Worm (Caenorhabditis elegans) whole organism, L4 larva: ENCODE measurements around the gene lgc-57.

Experiments used
- F37D6.2 ChIP-seq: sonication (generic microtip); optimal IDR thresholded peaks from 2 replicates; lab custom pipeline; 2016; ENCODE audit warnings: mild to moderate bottlenecking, missing genetic modification characterization, missing compliant biosample characterization
- F49E8.2 ChIP-seq: sonication (generic microtip); optimal IDR thresholded peaks from 2 replicates; lab custom pipeline; 2016; ENCODE audit warnings: missing compliant biosample characterization, mild to moderate bottlenecking, missing genetic modification characterization, borderline replicate concordance
- R02D3.7 ChIP-seq: fragments of 150-350 bp; sonication (generic microtip); optimal IDR thresholded peaks from 3 replicates; lab custom pipeline; 2014; ENCODE audit warnings: missing biosample characterization, missing genetic modification characterization
- Y48G9A.11 ChIP-seq: fragments of 200-800 bp; sonication (Bioruptor generic); IDR thresholded peaks from 2 replicates; pipeline ENCODE4 v1.3.6; 2022; ENCODE audit warnings: missing genetic modification reagents, missing genetic modification characterization, missing compliant biosample characterization
- Y75B8A.6 ChIP-seq: fragments of 200-800 bp; sonication (Bioruptor generic); IDR thresholded peaks from 2 replicates; pipeline ENCODE4 v1.3.6; 2022; ENCODE audit warnings: missing genetic modification reagents, missing genetic modification characterization, missing compliant biosample characterization
- aha-1 ChIP-seq: fragments of 150-350 bp; peaks from one replicate; lab custom pipeline; 2014; ENCODE audit warnings: missing biosample characterization, missing genetic modification characterization
- aly-2 ChIP-seq: sonication (generic microtip); optimal IDR thresholded peaks from 2 replicates; lab custom pipeline; 2018; ENCODE audit warnings: missing biosample characterization, missing genetic modification characterization
- ama-1 ChIP-seq: fragments of 150-350 bp; optimal IDR thresholded peaks from 2 replicates; lab custom pipeline; 2014; ENCODE audit warnings: inconsistent platforms, mixed read lengths
- ceh-32 ChIP-seq: sonication (generic microtip); optimal IDR thresholded peaks from 2 replicates; lab custom pipeline; 2016; ENCODE audit warnings: mild to moderate bottlenecking, missing genetic modification characterization, missing compliant biosample characterization; ENCODE audit not compliant: poor library complexity
- ceh-62 ChIP-seq: sonication (generic microtip); optimal IDR thresholded peaks from 2 replicates; lab custom pipeline; 2017; ENCODE audit warnings: missing biosample characterization, missing genetic modification characterization
- ces-1 ChIP-seq: fragments of 150-350 bp; sonication (generic microtip); optimal IDR thresholded peaks from 4 replicates; lab custom pipeline; 2014; ENCODE audit warnings: missing biosample characterization, missing genetic modification reagents, missing genetic modification characterization
- cey-2 ChIP-seq: sonication (generic microtip); optimal IDR thresholded peaks from 3 replicates; lab custom pipeline; 2017; ENCODE audit warnings: missing genetic modification characterization, mild to moderate bottlenecking, missing compliant biosample characterization, antibody characterized with exemption, borderline replicate concordance; ENCODE audit not compliant: insufficient read depth
- daf-12 ChIP-seq: fragments of 150-350 bp; optimal IDR thresholded peaks from 2 replicates; lab custom pipeline; 2014; ENCODE audit warnings: missing biosample characterization, missing genetic modification reagents, missing genetic modification characterization
- daf-8 ChIP-seq: fragments of 200-800 bp; sonication (Bioruptor generic); IDR thresholded peaks from 2 replicates; pipeline ENCODE4 v1.3.6; 2022; ENCODE audit warnings: missing genetic modification characterization, missing compliant biosample characterization
- dpl-1 ChIP-seq: fragments of 150-350 bp; optimal IDR thresholded peaks from 2 replicates; lab custom pipeline; 2014; ENCODE audit warnings: missing biosample characterization, missing genetic modification reagents, missing genetic modification characterization
- fkh-10 ChIP-seq: fragments of 150-350 bp; optimal IDR thresholded peaks from 2 replicates; lab custom pipeline; 2014; ENCODE audit warnings: missing biosample characterization, missing genetic modification reagents, missing genetic modification characterization
- hif-1 ChIP-seq, 2 experiments: sonication (generic microtip); optimal IDR thresholded peaks; 2 replicates each; lab custom pipeline; 2016 to 2017; ENCODE audit warnings: missing compliant biosample characterization in 2 of 2, missing genetic modification characterization in 2 of 2, missing genetic modification reagents in 2 of 2, missing genotype in 2 of 2, mild to moderate bottlenecking in 1 of 2
- hmg-1.1 ChIP-seq: fragments of 200-800 bp; sonication (Bioruptor generic); IDR thresholded peaks from 2 replicates; pipeline ENCODE4 v1.3.6; 2022; ENCODE audit warnings: missing genetic modification reagents, missing genetic modification characterization, missing compliant biosample characterization
- lin-1 ChIP-seq: fragments of 200-800 bp; sonication (Bioruptor generic); IDR thresholded peaks from 2 replicates; pipeline ENCODE4 v1.3.6; 2022; ENCODE audit warnings: missing genetic modification reagents, missing genetic modification characterization, missing compliant biosample characterization
- lin-38 ChIP-seq: fragments of 200-800 bp; sonication (Bioruptor generic); IDR thresholded peaks from 2 replicates; pipeline ENCODE4 v1.3.6; 2022; ENCODE audit warnings: missing genetic modification reagents, missing genetic modification characterization, missing compliant biosample characterization
- lin-39 ChIP-seq: fragments of 150-350 bp; optimal IDR thresholded peaks from 2 replicates; lab custom pipeline; 2014; ENCODE audit warnings: missing biosample characterization, missing genetic modification reagents, missing genetic modification characterization
- lsy-2 ChIP-seq, 2 experiments: fragments of 150-350 bp in 1 of 2; sonication (generic microtip) in 1 of 2; optimal IDR thresholded peaks; 2 replicates each; lab custom pipeline; 2014 to 2017; ENCODE audit warnings: missing biosample characterization in 2 of 2, missing genetic modification characterization in 2 of 2
- mdl-1 ChIP-seq, 2 experiments: fragments of 150-350 bp in 1 of 2; sonication (generic microtip) in 1 of 2; optimal IDR thresholded peaks; 2 replicates each; lab custom pipeline; 2014 to 2017; ENCODE audit warnings: missing biosample characterization in 2 of 2, missing genetic modification characterization in 2 of 2
- mep-1 ChIP-seq: fragments of 150-350 bp; sonication (generic microtip); optimal IDR thresholded peaks from 3 replicates; lab custom pipeline; 2014; ENCODE audit warnings: missing biosample characterization, missing genetic modification characterization
- mxl-2 ChIP-seq: fragments of 200-800 bp; sonication (Bioruptor generic); conservative IDR thresholded peaks from 2 replicates; pipeline ENCODE4 v1.3.6; 2022; ENCODE audit warnings: missing genetic modification reagents, missing genetic modification characterization, missing compliant biosample characterization
- nhr-11 ChIP-seq: fragments of 150-350 bp; optimal IDR thresholded peaks from 2 replicates; lab custom pipeline; 2014; ENCODE audit warnings: missing biosample characterization, missing genetic modification characterization
- nhr-111 ChIP-seq: fragments of 200-800 bp; sonication (Bioruptor generic); optimal IDR thresholded peaks from 2 replicates; lab custom pipeline; 2018; ENCODE audit warnings: mild to moderate bottlenecking, missing genetic modification characterization, missing compliant biosample characterization
- nhr-28 ChIP-seq: fragments of 150-350 bp; optimal IDR thresholded peaks from 2 replicates; lab custom pipeline; 2014; ENCODE audit warnings: missing biosample characterization, missing genetic modification characterization
- nhr-48 ChIP-seq: sonication (generic microtip); optimal IDR thresholded peaks from 2 replicates; lab custom pipeline; 2016; ENCODE audit warnings: mild to moderate bottlenecking, missing genetic modification characterization, missing compliant biosample characterization
- nhr-6 ChIP-seq: fragments of 150-350 bp; optimal IDR thresholded peaks from 2 replicates; lab custom pipeline; 2014; ENCODE audit warnings: missing biosample characterization, missing genetic modification characterization
- nhr-76 ChIP-seq: fragments of 150-350 bp; optimal IDR thresholded peaks from 2 replicates; lab custom pipeline; 2014; ENCODE audit warnings: missing biosample characterization, missing genetic modification characterization
- nhr-77 ChIP-seq: fragments of 150-350 bp; optimal IDR thresholded peaks from 2 replicates; lab custom pipeline; 2014; ENCODE audit warnings: missing biosample characterization, missing genetic modification characterization
- pha-4 ChIP-seq, 2 experiments: fragments of 150-350 bp in 1 of 2; fragments of 200-800 bp in 1 of 2; sonication (Bioruptor generic) in 1 of 2; IDR thresholded peaks in 1 of 2; optimal IDR thresholded peaks in 1 of 2; 2 replicates each; pipeline versions ENCODE4 v1.3.6 to Lab custom; 2014 to 2022; ENCODE audit warnings: missing genetic modification characterization in 2 of 2, missing genetic modification reagents in 2 of 2, missing biosample characterization in 1 of 2, missing compliant biosample characterization in 1 of 2
- php-3 ChIP-seq: fragments of 200-800 bp; sonication (Bioruptor generic); IDR thresholded peaks from 2 replicates; pipeline ENCODE4 v1.3.6; 2022; ENCODE audit warnings: missing genetic modification reagents, missing genetic modification characterization, missing compliant biosample characterization
- rbr-2 ChIP-seq: sonication (generic microtip); optimal IDR thresholded peaks from 2 replicates; lab custom pipeline; 2016; ENCODE audit warnings: missing genotype, missing genetic modification characterization, missing compliant biosample characterization
- set-16 ChIP-seq: fragments of 200-800 bp; sonication (Bioruptor generic); IDR thresholded peaks from 2 replicates; pipeline ENCODE4 v1.3.6; 2022; ENCODE audit warnings: missing genetic modification reagents, missing genetic modification characterization, missing compliant biosample characterization
- skn-1 ChIP-seq: fragments of 150-350 bp; optimal IDR thresholded peaks from 2 replicates; lab custom pipeline; 2014; ENCODE audit warnings: missing biosample characterization, missing genetic modification characterization
- snpc-1.2 ChIP-seq: fragments of 200-800 bp; sonication (Bioruptor generic); IDR thresholded peaks from 2 replicates; pipeline ENCODE4 v1.3.6; 2022; ENCODE audit warnings: missing genetic modification reagents, missing genetic modification characterization, missing compliant biosample characterization
- spr-1 ChIP-seq: sonication (generic microtip); optimal IDR thresholded peaks from 2 replicates; lab custom pipeline; 2016; ENCODE audit warnings: mild to moderate bottlenecking, missing genetic modification characterization, missing compliant biosample characterization
- unc-62 ChIP-seq, 3 experiments: fragments of 150-350 bp in 1 of 3; sonication (generic microtip); optimal IDR thresholded peaks in 2 of 3; peaks in 1 of 3; 1 replicate in 1 of 3; 2 replicates in 2 of 3; lab custom pipeline; 2014 to 2017; ENCODE audit warnings: missing biosample characterization in 3 of 3, missing genetic modification characterization in 3 of 3, missing genetic modification reagents in 3 of 3, missing genotype in 1 of 3
- zfp-2 ChIP-seq: sonication (generic microtip); optimal IDR thresholded peaks from 2 replicates; lab custom pipeline; 2016; ENCODE audit warnings: mild to moderate bottlenecking, missing genetic modification characterization, missing compliant biosample characterization
- ztf-11 ChIP-seq: fragments of 150-350 bp; optimal IDR thresholded peaks from 2 replicates; lab custom pipeline; 2014; ENCODE audit warnings: missing biosample characterization, missing genetic modification characterization

Gene lgc-57

ce11 chrII:10723069-10723468 is 28.3 kb downstream of the lgc-57 start, which contains the start of gene C09G5.14:
Gene C09G5.14 (minus strand): TSS chrII:10723169.
- no peak for TF ChIP-seq mep-1 (tag; lab: Kevin White, UChicago)
- no peak for TF ChIP-seq ama-1
- TF ChIP-seq lin-1 (GFP tag; lab: Robert Waterston, UW) = no peak
- no peak for TF ChIP-seq nhr-77 (tag; lab: Kevin White, UChicago)
- TF ChIP-seq Y48G9A.11 (GFP tag; lab: Robert Waterston, UW) = no peak
- no peak for TF ChIP-seq nhr-48
- TF ChIP-seq lin-38 (GFP tag; lab: Robert Waterston, UW) = no peak
- TF ChIP-seq daf-8 = no peak
- TF ChIP-seq nhr-6 = no peak
- TF ChIP-seq aha-1 (tag; lab: Kevin White, UChicago) = no peak
- TF ChIP-seq nhr-111 (GFP tag; lab: Kevin White, UChicago) = no peak
- TF ChIP-seq dpl-1 (GFP tag; lab: Kevin White, UChicago) = no peak
- no peak for TF ChIP-seq skn-1 (tag; lab: Kevin White, UChicago)
- TF ChIP-seq lsy-2 (tag; optimal IDR thresholded peaks at IDR 0.05; lab: Kevin White, UChicago) = no peak

ce11 chrII:10730702-10731101 is 35.9 kb downstream of the lgc-57 start:
- no peak for TF ChIP-seq mxl-2 (GFP tag; lab: Robert Waterston, UW)
- TF ChIP-seq nhr-28 (tag; lab: Kevin White, UChicago) = no peak
- TF ChIP-seq nhr-11 (tag; lab: Kevin White, UChicago) = peak; percentile 39

- peak in 1 of 2 experiments; percentile 48 for TF ChIP-seq unc-62 (GFP tag; optimal IDR thresholded peaks at IDR 0.05 in 1 of 2; lab: Kevin White, UChicago)
- no peak for TF ChIP-seq unc-62 (tag; optimal IDR thresholded peaks at IDR 0.05; lab: Kevin White, UChicago)
- TF ChIP-seq R02D3.7 (tag; lab: Kevin White, UChicago) = no peak
These were observed 36.7 kb downstream of the lgc-57 start, which contains the start of gene glb-12 for ce11 chrII:10731552-10731951. Gene glb-12 (minus strand): TSS chrII:10731652.

ce11 chrII:10737059-10737458 is 42.2 kb downstream of the lgc-57 start, which contains the start of gene C52A11.3:
Gene C52A11.3 (plus strand): TSS chrII:10737359.
- TF ChIP-seq ceh-62 (tag; lab: Kevin White, UChicago) = no peak
- no peak for TF ChIP-seq R02D3.7 (tag; lab: Kevin White, UChicago)
- TF ChIP-seq spr-1 (tag; lab: Kevin White, UChicago) = no peak
- no peak for TF ChIP-seq ceh-32
- no peak for TF ChIP-seq snpc-1.2 (GFP tag; lab: Robert Waterston, UW)
- no peak for TF ChIP-seq daf-8
- TF ChIP-seq F49E8.2 (tag; lab: Kevin White, UChicago) = no peak
- TF ChIP-seq ztf-11 (tag; lab: Kevin White, UChicago) = no peak
- TF ChIP-seq ces-1 (GFP tag; lab: Kevin White, UChicago) = no peak
- TF ChIP-seq pha-4 (GFP tag; IDR thresholded peaks at IDR 0.05; lab: Robert Waterston, UW) = no peak
- no peak for TF ChIP-seq pha-4 (tag; optimal IDR thresholded peaks at IDR 0.05; lab: Kevin White, UChicago)
- no peak for TF ChIP-seq aly-2 (tag; lab: Kevin White, UChicago)
- TF ChIP-seq nhr-76 = no peak
- TF ChIP-seq zfp-2 (tag; lab: Kevin White, UChicago) = no peak
- TF ChIP-seq daf-12 = no peak
- no peak for TF ChIP-seq php-3 (GFP tag; lab: Robert Waterston, UW)

ce11 chrII:10744801-10745200 is 50.0 kb downstream of the lgc-57 start:
- TF ChIP-seq lsy-2 (tag; optimal IDR thresholded peaks at IDR 0.05; lab: Kevin White, UChicago) (peak; percentile 25 to 29), cey-2 (tag; lab: Kevin White, UChicago) (no peak), aha-1 (tag; lab: Kevin White, UChicago) (peak; percentile 91), F37D6.2 (tag; lab: Kevin White, UChicago) (peak; percentile 3), hif-1 (tag; optimal IDR thresholded peaks at IDR 0.05; lab: Kevin White, UChicago) (peak in 1 of 2 experiments; percentile 3), mdl-1 (tag; optimal IDR thresholded peaks at IDR 0.05; lab: Kevin White, UChicago) (peak in 1 of 2 experiments; percentile 25), hmg-1.1 (peak; percentile 68; the same call in 1 of the 2 replicates), lin-39 (no peak), rbr-2 (tag; lab: Kevin White, UChicago) (peak; percentile 33), set-16 (GFP tag; lab: Robert Waterston, UW) (peak; percentile 24; the same call in 1 of the 2 replicates), mep-1 (tag; lab: Kevin White, UChicago) (peak; percentile 31), Y75B8A.6 (no peak), fkh-10 (GFP tag; lab: Kevin White, UChicago) (peak; percentile 56), nhr-77 (tag; lab: Kevin White, UChicago) (no peak)
